Fruit fly (Drosophila melanogaster): ENCODE results near the gene B4.

- no peak for TF ChIP-seq CG8478 (optimal IDR thresholded peaks at IDR 0.05)
- TF ChIP-seq CTCF (optimal IDR thresholded peaks at IDR 0.05), result no peak
Observed at dm6 chr2L:13512182-13513032, 36.7 kb downstream of the B4 start.
